Worm (Caenorhabditis elegans): Measurements from ENCODE around the gene C28C12.11.

Gene C28C12.11

ce11 chrIV:8463716-8464115 is 10.1 kb upstream of the C28C12.11 start, which contains the start of gene str-176:
Gene str-176, minus strand, starts transcription at chrIV:8463816.
- TF ChIP-seq unc-62 (GFP tag; optimal IDR thresholded peaks at IDR 0.05), result no peak

- TF ChIP-seq unc-62 (GFP tag; optimal IDR thresholded peaks at IDR 0.05), result no peak
Observed at ce11 chrIV:8464187-8464586, 9.7 kb upstream of the C28C12.11 start.

- TF ChIP-seq unc-62 (GFP tag; optimal IDR thresholded peaks at IDR 0.05), result no peak
Observed at ce11 chrIV:8472493-8472892, 1.4 kb upstream of the C28C12.11 start, which contains the start of gene oat-1. Gene oat-1, minus strand, starts transcription at chrIV:8472593.

ce11 chrIV:8475030-8475679 is 1.3 kb downstream of the C28C12.11 start:
- no peak for TF ChIP-seq unc-62 (GFP tag; optimal IDR thresholded peaks at IDR 0.05)

- TF ChIP-seq unc-62 (GFP tag; optimal IDR thresholded peaks at IDR 0.05), result no peak
Observed at ce11 chrIV:8476166-8476565, 2.3 kb downstream of the C28C12.11 start.

- TF ChIP-seq unc-62 (GFP tag; optimal IDR thresholded peaks at IDR 0.05), result no peak
Observed at ce11 chrIV:8476880-8477279, 3.0 kb downstream of the C28C12.11 start, which contains the start of gene spp-10. Gene spp-10, plus strand, starts transcription at chrIV:8477180.

ce11 chrIV:8478516-8478915 is 4.7 kb downstream of the C28C12.11 start:
- TF ChIP-seq unc-62 (GFP tag; optimal IDR thresholded peaks at IDR 0.05), result no peak

ce11 chrIV:8479346-8479745 is 5.5 kb downstream of the C28C12.11 start, which contains the start of gene hlh-12:
Gene hlh-12, minus strand, starts transcription at chrIV:8479446.
- no peak for TF ChIP-seq unc-62 (GFP tag; optimal IDR thresholded peaks at IDR 0.05)

ce11 chrIV:8481308-8481707 is 7.5 kb downstream of the C28C12.11 start, which contains the start of gene spp-8:
Gene spp-8, plus strand, starts transcription at chrIV:8481664.
- TF ChIP-seq unc-62 (GFP tag; optimal IDR thresholded peaks at IDR 0.05), result no peak

- TF ChIP-seq unc-62 (GFP tag; optimal IDR thresholded peaks at IDR 0.05), result no peak
Observed at ce11 chrIV:8487183-8487582, 13.3 kb downstream of the C28C12.11 start, which contains the start of gene srlf-3. Gene srlf-3, plus strand, starts transcription at chrIV:8487483.

ce11 chrIV:8488043-8488442 is 14.2 kb downstream of the C28C12.11 start:
- TF ChIP-seq unc-62 (GFP tag; optimal IDR thresholded peaks at IDR 0.05), result no peak

ce11 chrIV:8489915-8490314 is 16.1 kb downstream of the C28C12.11 start, which contains the start of gene srlf-2:
Gene srlf-2, plus strand, starts transcription at chrIV:8490215.
- TF ChIP-seq unc-62 (GFP tag; optimal IDR thresholded peaks at IDR 0.05), result no peak

- TF ChIP-seq unc-62 (GFP tag; optimal IDR thresholded peaks at IDR 0.05), result no peak
Observed at ce11 chrIV:8492242-8492641, 18.4 kb downstream of the C28C12.11 start, which contains the start of gene sru-7. Gene sru-7, plus strand, starts transcription at chrIV:8492542.

- no peak for TF ChIP-seq unc-62 (GFP tag; optimal IDR thresholded peaks at IDR 0.05)
Observed at ce11 chrIV:8496263-8496662, 22.4 kb downstream of the C28C12.11 start, which contains the start of gene C28C12.12. Gene C28C12.12, minus strand, starts transcription at chrIV:8496363.

- TF ChIP-seq unc-62 (GFP tag; optimal IDR thresholded peaks at IDR 0.05), result no peak
Observed at ce11 chrIV:8498773-8499360, 25.0 kb downstream of the C28C12.11 start, which contains the start of the genes acdh-13 and mesp-1. Gene acdh-13, minus strand, starts transcription at chrIV:8498823. Gene mesp-1, plus strand, starts transcription at chrIV:8499310.

- no peak for TF ChIP-seq unc-62 (GFP tag; optimal IDR thresholded peaks at IDR 0.05)
Observed at ce11 chrIV:8499956-8500355, 26.1 kb downstream of the C28C12.11 start.

- TF ChIP-seq unc-62 (GFP tag; optimal IDR thresholded peaks at IDR 0.05), result no peak
Observed at ce11 chrIV:8501382-8501781, 27.5 kb downstream of the C28C12.11 start, which contains the start of gene C28C12.1. Gene C28C12.1, plus strand, starts transcription at chrIV:8501682.
